Fruit fly (Drosophila melanogaster) whole organism, embryonic: ENCODE results near the gene mEFTs.

Experiments used
- ATbp ChIP-seq: fragments of 200-800 bp; sonication (Bioruptor generic); optimal IDR thresholded peaks from 2 replicates; lab custom pipeline; 2017; ENCODE audit warnings: missing biosample characterization, mild to moderate bottlenecking, missing genetic modification characterization, missing genetic modification reagents
- Bteb2 ChIP-seq: fragments of 200-800 bp; sonication (Bioruptor generic); optimal IDR thresholded peaks from 2 replicates; lab custom pipeline; 2016; ENCODE audit warnings: missing biosample characterization, missing genetic modification characterization
- CG11723 ChIP-seq: fragments of 200-800 bp; sonication (Bioruptor generic); optimal IDR thresholded peaks from 2 replicates; lab custom pipeline; 2017; ENCODE audit warnings: missing biosample characterization, mild to moderate bottlenecking, missing genetic modification characterization
- CG14860 ChIP-seq: fragments of 200-800 bp; sonication (Bioruptor generic); IDR thresholded peaks from 3 replicates; pipeline ENCODE4 v1.3.6; 2022; ENCODE audit warnings: missing biosample characterization, missing genetic modification characterization; ENCODE audit not compliant: partially characterized antibody
- CG15073 ChIP-seq: fragments of 200-800 bp; sonication (Bioruptor generic); optimal IDR thresholded peaks from 2 replicates; lab custom pipeline; 2016; ENCODE audit warnings: missing biosample characterization, missing genetic modification characterization
- CG1603 ChIP-seq: fragments of 200-800 bp; sonication (Bioruptor generic); optimal IDR thresholded peaks from 2 replicates; lab custom pipeline; 2019; ENCODE audit warnings: missing biosample characterization, mild to moderate bottlenecking, missing genetic modification characterization, moderate library complexity
- CG17385 ChIP-seq: fragments of 200-800 bp; sonication (Bioruptor generic); optimal IDR thresholded peaks from 3 replicates; lab custom pipeline; 2018; ENCODE audit warnings: missing biosample characterization, mild to moderate bottlenecking, missing genetic modification characterization
- CG31365 ChIP-seq: fragments of 200-800 bp; sonication (Bioruptor generic); optimal IDR thresholded peaks from 2 replicates; lab custom pipeline; 2018; ENCODE audit warnings: missing biosample characterization, mild to moderate bottlenecking, missing genetic modification characterization
- CG3163 ChIP-seq: fragments of 200-800 bp; sonication (Bioruptor generic); optimal IDR thresholded peaks from 3 replicates; lab custom pipeline; 2016; ENCODE audit warnings: missing biosample characterization, missing genetic modification characterization
- CG32532 ChIP-seq: fragments of 200-800 bp; sonication (Bioruptor generic); IDR thresholded peaks from 2 replicates; pipeline ENCODE4 v1.3.6; 2022; ENCODE audit warnings: missing biosample characterization, missing genetic modification characterization
- CG3407 ChIP-seq: fragments of 200-800 bp; sonication (Bioruptor generic); optimal IDR thresholded peaks from 2 replicates; lab custom pipeline; 2018; ENCODE audit warnings: missing biosample characterization, mild to moderate bottlenecking, missing genetic modification characterization
- CG34376 ChIP-seq: fragments of 200-800 bp; sonication (Bioruptor generic); optimal IDR thresholded peaks from 2 replicates; lab custom pipeline; 2018; ENCODE audit warnings: missing biosample characterization, mild to moderate bottlenecking, missing genetic modification characterization
- CG3995 ChIP-seq: fragments of 200-800 bp; sonication (Bioruptor generic); optimal IDR thresholded peaks from 3 replicates; lab custom pipeline; 2016; ENCODE audit warnings: missing biosample characterization, missing genetic modification characterization
- CG42726 ChIP-seq: fragments of 200-800 bp; sonication (Bioruptor generic); IDR thresholded peaks from 2 replicates; pipeline ENCODE4 v1.3.6; 2022; ENCODE audit warnings: missing biosample characterization, missing genetic modification characterization; ENCODE audit not compliant: partially characterized antibody
- CG4617 ChIP-seq: fragments of 200-800 bp; sonication (Bioruptor generic); optimal IDR thresholded peaks from 3 replicates; lab custom pipeline; 2016; ENCODE audit warnings: missing biosample characterization, missing genetic modification characterization, borderline replicate concordance
- CG6765 ChIP-seq: fragments of 200-800 bp; sonication (Bioruptor generic); optimal IDR thresholded peaks from 3 replicates; lab custom pipeline; 2017; ENCODE audit warnings: missing biosample characterization, mild to moderate bottlenecking, missing genetic modification characterization
- CG7271 ChIP-seq: fragments of 200-800 bp; sonication (Bioruptor generic); optimal IDR thresholded peaks from 2 replicates; lab custom pipeline; 2018; ENCODE audit warnings: missing biosample characterization, mild to moderate bottlenecking, missing genetic modification characterization, moderate library complexity
- CG7372 ChIP-seq: fragments of 200-800 bp; sonication (Bioruptor generic); IDR thresholded peaks from 2 replicates; pipeline ENCODE4 v1.3.6; 2022; ENCODE audit warnings: missing biosample characterization, missing genetic modification characterization
- CG8089 ChIP-seq: fragments of 200-800 bp; sonication (Bioruptor generic); optimal IDR thresholded peaks from 3 replicates; lab custom pipeline; 2016; ENCODE audit warnings: missing biosample characterization, missing genetic modification characterization
- CG8944 ChIP-seq: fragments of 200-800 bp; sonication (Bioruptor generic); optimal IDR thresholded peaks from 3 replicates; lab custom pipeline; 2016; ENCODE audit warnings: missing biosample characterization, missing genetic modification characterization
- CG9609 ChIP-seq: fragments of 200-800 bp; sonication (Bioruptor generic); optimal IDR thresholded peaks from 3 replicates; lab custom pipeline; 2016; ENCODE audit warnings: missing biosample characterization, missing genetic modification characterization
- Dad ChIP-seq: fragments of 200-800 bp; sonication (Bioruptor generic); optimal IDR thresholded peaks from 3 replicates; lab custom pipeline; 2016; ENCODE audit warnings: missing biosample characterization, missing genetic modification characterization
- Doc2 ChIP-seq: fragments of 200-800 bp; sonication (Bioruptor generic); IDR thresholded peaks from 2 replicates; pipeline ENCODE4 v1.3.6; 2022; ENCODE audit warnings: missing biosample characterization, missing genetic modification characterization
- Hr51 ChIP-seq, 2 experiments: fragments of 200-800 bp; sonication (Bioruptor generic); optimal IDR thresholded peaks; 2 replicates in 1 of 2; 3 replicates in 1 of 2; lab custom pipeline; 2016 to 2018; ENCODE audit warnings: missing biosample characterization in 2 of 2, missing genetic modification characterization in 2 of 2, mild to moderate bottlenecking in 1 of 2, moderate library complexity in 1 of 2
- Lpt ChIP-seq: fragments of >200 bp; optimal IDR thresholded peaks from 2 replicates; lab custom pipeline; 2018; ENCODE audit warnings: missing biosample characterization, missing genetic modification characterization
- Oaz ChIP-seq: fragments of 200-800 bp; sonication (Bioruptor generic); IDR thresholded peaks from 2 replicates; pipeline ENCODE4 v1.3.6; 2022; ENCODE audit warnings: missing biosample characterization, missing genetic modification characterization
- PHDP ChIP-seq: fragments of 200-800 bp; sonication (Bioruptor generic); optimal IDR thresholded peaks from 3 replicates; lab custom pipeline; 2018; ENCODE audit warnings: missing biosample characterization, mild to moderate bottlenecking, missing genetic modification characterization, moderate library complexity
- Scr ChIP-seq: fragments of 200-800 bp; sonication (Bioruptor generic); IDR thresholded peaks from 2 replicates; pipeline ENCODE4 v1.3.6; 2022; ENCODE audit warnings: missing biosample characterization, missing genetic modification characterization; ENCODE audit not compliant: partially characterized antibody
- Sox102F ChIP-seq: fragments of 200-800 bp; sonication (Bioruptor generic); optimal IDR thresholded peaks from 2 replicates; lab custom pipeline; 2018; ENCODE audit warnings: missing biosample characterization, mild to moderate bottlenecking, missing genetic modification characterization, moderate library complexity
- Ssrp ChIP-seq: fragments of 200-800 bp; sonication (Bioruptor generic); optimal IDR thresholded peaks from 2 replicates; lab custom pipeline; 2018; ENCODE audit warnings: missing biosample characterization, mild to moderate bottlenecking, missing genetic modification characterization, moderate library complexity
- Usf ChIP-seq: fragments of 200-800 bp; sonication (Bioruptor generic); optimal IDR thresholded peaks from 2 replicates; lab custom pipeline; 2017; ENCODE audit warnings: missing genotype, missing biosample characterization, missing genetic modification characterization
- Vsx1 ChIP-seq: fragments of 200-800 bp; sonication (Bioruptor generic); optimal IDR thresholded peaks from 2 replicates; lab custom pipeline; 2017; ENCODE audit warnings: missing biosample characterization, mild to moderate bottlenecking, missing genetic modification characterization, missing genetic modification reagents
- abd-A ChIP-seq: fragments of 200-800 bp; sonication (Bioruptor generic); optimal IDR thresholded peaks from 3 replicates; lab custom pipeline; 2019; ENCODE audit warnings: missing biosample characterization, mild to moderate bottlenecking, missing genetic modification characterization, moderate library complexity
- bcd ChIP-seq: fragments of 200-800 bp; sonication (Bioruptor generic); optimal IDR thresholded peaks from 2 replicates; lab custom pipeline; 2017; ENCODE audit warnings: missing biosample characterization, mild to moderate bottlenecking, missing genetic modification characterization
- btn ChIP-seq: fragments of 200-800 bp; sonication (Bioruptor generic); optimal IDR thresholded peaks from 2 replicates; lab custom pipeline; 2016; ENCODE audit warnings: missing biosample characterization, missing genetic modification characterization
- caup ChIP-seq: fragments of 200-800 bp; sonication (Bioruptor generic); optimal IDR thresholded peaks from 3 replicates; lab custom pipeline; 2017; ENCODE audit warnings: missing biosample characterization, mild to moderate bottlenecking, missing genetic modification characterization, moderate library complexity; ENCODE audit not compliant: severe bottlenecking
- dan ChIP-seq: fragments of 200-800 bp; sonication (Bioruptor generic); IDR thresholded peaks from 2 replicates; pipeline ENCODE4 v1.3.6; 2022; ENCODE audit warnings: missing biosample characterization, missing genetic modification characterization
- dati ChIP-seq: fragments of 200-800 bp; sonication (Bioruptor generic); IDR thresholded peaks from 2 replicates; pipeline ENCODE4 v1.3.6; 2022; ENCODE audit warnings: missing biosample characterization, missing genetic modification characterization
- emc ChIP-seq: fragments of 200-800 bp; sonication (Bioruptor generic); optimal IDR thresholded peaks from 2 replicates; lab custom pipeline; 2016; ENCODE audit warnings: missing biosample characterization, missing genetic modification characterization
- gfzf ChIP-seq: fragments of 200-800 bp; sonication (Bioruptor generic); optimal IDR thresholded peaks from 2 replicates; lab custom pipeline; 2016; ENCODE audit warnings: missing biosample characterization, mild to moderate bottlenecking, missing genetic modification characterization, moderate library complexity
- gsb-n ChIP-seq: fragments of 200-800 bp; sonication (Bioruptor generic); optimal IDR thresholded peaks from 3 replicates; lab custom pipeline; 2018; ENCODE audit warnings: missing biosample characterization, mild to moderate bottlenecking, missing genetic modification characterization
- jigr1 ChIP-seq: fragments of 200-800 bp; sonication (Bioruptor generic); IDR thresholded peaks from 3 replicates; pipeline ENCODE4 v1.3.6; 2022; ENCODE audit warnings: missing biosample characterization, missing genetic modification characterization
- lov ChIP-seq, 2 experiments: fragments of 200-800 bp in 1 of 2; fragments of >200 bp in 1 of 2; sonication (Bioruptor generic) in 1 of 2; IDR thresholded peaks in 1 of 2; optimal IDR thresholded peaks in 1 of 2; 2 replicates in 1 of 2; 3 replicates in 1 of 2; pipeline versions ENCODE4 v1.3.6 to Lab custom; 2017 to 2022; ENCODE audit warnings: missing biosample characterization in 1 of 2, missing genetic modification characterization in 1 of 2
- nerfin-2 ChIP-seq: fragments of 200-800 bp; sonication (Bioruptor generic); IDR thresholded peaks from 2 replicates; pipeline ENCODE4 v1.3.6; 2022; ENCODE audit warnings: missing biosample characterization, missing genetic modification characterization; ENCODE audit not compliant: partially characterized antibody
- p53 ChIP-seq: fragments of 200-800 bp; sonication (Bioruptor generic); optimal IDR thresholded peaks from 2 replicates; lab custom pipeline; 2016; ENCODE audit warnings: missing biosample characterization, missing genetic modification characterization
- sens ChIP-seq: fragments of 200-800 bp; sonication (Bioruptor generic); peaks from one replicate; lab custom pipeline; 2016; ENCODE audit warnings: missing biosample characterization, missing genetic modification characterization
- sob ChIP-seq: fragments of 200-800 bp; sonication (Bioruptor generic); IDR thresholded peaks from 2 replicates; pipeline ENCODE4 v1.3.6; 2022; ENCODE audit warnings: missing biosample characterization, missing genetic modification characterization
- tin ChIP-seq: fragments of 200-800 bp; sonication (Bioruptor generic); optimal IDR thresholded peaks from 3 replicates; lab custom pipeline; 2016; ENCODE audit warnings: missing biosample characterization, missing genetic modification characterization

mEFTs gene

DNA sequence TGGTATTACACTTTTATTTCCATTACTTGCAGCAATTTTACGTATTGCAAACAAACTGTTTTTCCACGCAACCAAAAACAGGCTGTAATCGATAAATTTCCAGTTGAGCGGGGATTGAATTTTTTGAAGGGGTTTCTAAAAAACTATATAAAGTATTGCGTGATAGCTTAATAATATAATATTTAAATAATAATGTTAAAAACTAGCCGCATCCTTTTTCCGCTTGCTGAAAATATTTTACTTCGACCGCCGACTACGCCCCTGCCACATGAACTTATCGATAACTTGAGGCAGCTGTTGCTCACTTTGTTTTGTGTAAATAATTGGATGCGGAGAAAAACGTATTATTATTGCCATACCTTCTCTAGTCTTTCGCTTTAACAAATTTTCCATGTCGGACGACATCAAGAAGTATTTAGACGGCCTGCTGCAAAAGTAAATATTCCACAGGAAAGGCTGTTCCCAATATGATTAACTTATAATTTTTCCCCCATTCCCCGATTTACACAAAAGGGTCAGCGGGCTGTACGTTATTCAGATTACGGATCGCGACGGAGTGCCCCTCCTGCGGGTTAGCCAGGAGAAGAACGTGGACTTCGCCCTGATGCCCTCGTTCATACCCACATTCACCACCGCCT lies 19.8 kb downstream of the mEFTs start, which contains the start of the genes fws and Lamtor3 (continued):
- TF ChIP-seq abd-A (tag; lab: Kevin White, UChicago) = no peak
- TF ChIP-seq p53 = no peak
- TF ChIP-seq dan (GFP tag; lab: Robert Waterston, UW) = peak; percentile 97
- peak; percentile 96 for TF ChIP-seq jigr1 (GFP tag; lab: Robert Waterston, UW)
- TF ChIP-seq CG8944 (GFP tag; lab: Kevin White, UChicago) = peak; percentile 75
- peak; percentile 99 for TF ChIP-seq CG7372
- TF ChIP-seq Vsx1 (GFP tag; lab: Kevin White, UChicago) = peak; percentile 95
- TF ChIP-seq emc (GFP tag; lab: Kevin White, UChicago) = peak; percentile 52
- peak; percentile 79 for TF ChIP-seq CG15073 (GFP tag; lab: Kevin White, UChicago)
- TF ChIP-seq CG4617 = peak; percentile 95
- TF ChIP-seq Hr51 (GFP tag; optimal IDR thresholded peaks at IDR 0.05; lab: Kevin White, UChicago) = peak; percentile 91 to 98
- TF ChIP-seq dati (GFP tag; lab: Robert Waterston, UW) = peak; percentile 98
- peak; percentile 82 for TF ChIP-seq CG1603 (tag; lab: Kevin White, UChicago)
- peak; percentile 98 for TF ChIP-seq ATbp
- TF ChIP-seq Scr (GFP tag; lab: Robert Waterston, UW) = peak; percentile 62
- peak; percentile 96 for TF ChIP-seq CG7271
- TF ChIP-seq CG6765 (GFP tag; lab: Kevin White, UChicago) = peak; percentile 91
- 0 out of 2 replicates have a peak, but pooled peaks have one; percentile 28 for TF ChIP-seq CG42726 (GFP tag; lab: Robert Waterston, UW)
- peak; percentile 98 for TF ChIP-seq Oaz (GFP tag; lab: Robert Waterston, UW)
- no peak for TF ChIP-seq lov (optimal IDR thresholded peaks at IDR 0.05; lab: Kevin White, UChicago)
- TF ChIP-seq lov (GFP tag; IDR thresholded peaks at IDR 0.05; lab: Robert Waterston, UW) = peak; percentile 99
- TF ChIP-seq Dad (GFP tag; lab: Kevin White, UChicago) = peak; percentile 85
- TF ChIP-seq CG3995 (GFP tag; lab: Kevin White, UChicago) = peak; percentile 73
- peak; percentile 95 for TF ChIP-seq Doc2
- peak; percentile 98 for TF ChIP-seq Ssrp
- TF ChIP-seq nerfin-2 (GFP tag; lab: Robert Waterston, UW) = 0 out of 2 replicates have a peak, but pooled peaks have one; percentile 42
- peak; percentile 97 for TF ChIP-seq CG3407 (GFP tag; lab: Kevin White, UChicago)
- TF ChIP-seq CG8089 = peak; percentile 68
- TF ChIP-seq CG9609 = peak; percentile 90
- TF ChIP-seq sens (GFP tag; lab: Kevin White, UChicago) = peak; percentile 97
- peak; percentile 99 for TF ChIP-seq sob (GFP tag; lab: Robert Waterston, UW)
- peak; percentile 90 for TF ChIP-seq Bteb2 (GFP tag; lab: Kevin White, UChicago)
- TF ChIP-seq btn (GFP tag; lab: Kevin White, UChicago) = peak; percentile 30
- peak; percentile 79 for TF ChIP-seq CG34376 (GFP tag; lab: Kevin White, UChicago)
- TF ChIP-seq tin = peak; percentile 95
- TF ChIP-seq caup (GFP tag; lab: Kevin White, UChicago) = peak; percentile 97
- no peak for TF ChIP-seq Lpt (GFP tag; lab: Kevin White, UChicago)
- TF ChIP-seq CG14860 (GFP tag; lab: Robert Waterston, UW) = peak; percentile 59; the same call in 1 of the 3 replicates
- TF ChIP-seq CG32532 (GFP tag; lab: Robert Waterston, UW) = peak; percentile 99
- TF ChIP-seq gfzf (GFP tag; lab: Kevin White, UChicago) = no peak
- TF ChIP-seq bcd (GFP tag; lab: Kevin White, UChicago) = peak; percentile 98
- TF ChIP-seq CG31365 (tag; lab: Kevin White, UChicago) = peak; percentile 80
- peak; percentile 98 for TF ChIP-seq gsb-n
- TF ChIP-seq PHDP (tag; lab: Kevin White, UChicago) = peak; percentile 99
- TF ChIP-seq Usf = peak; percentile 97
- TF ChIP-seq CG17385 = peak; percentile 96
- peak; percentile 58 for TF ChIP-seq CG3163 (GFP tag; lab: Kevin White, UChicago)
- TF ChIP-seq CG11723 = peak; percentile 94
- TF ChIP-seq Sox102F (GFP tag; lab: Kevin White, UChicago) = peak; percentile 99
